Fruit fly (Drosophila melanogaster): ENCODE results near the gene Zw10.

DNA sequence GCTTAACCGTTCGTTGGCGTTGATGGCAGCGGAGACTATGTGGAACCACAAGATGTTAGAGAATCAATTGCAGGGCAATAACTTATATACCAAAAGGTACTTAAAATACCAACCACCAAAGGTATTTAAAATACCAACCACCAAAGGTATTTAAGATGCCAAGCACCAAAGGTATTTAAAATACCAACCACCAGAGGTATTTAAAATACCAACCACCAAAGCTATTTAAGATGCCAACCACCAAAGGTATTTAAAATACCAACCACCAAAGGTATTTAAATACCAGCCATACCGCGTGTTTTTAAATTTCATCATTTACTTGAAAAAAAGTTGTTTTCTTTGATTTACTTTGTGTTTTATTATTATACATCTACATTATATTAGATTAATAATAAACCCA, 13.4 kb downstream of the Zw10 start:
- TF ChIP-seq psq (optimal IDR thresholded peaks at IDR 0.05), result no peak
- no peak for TF ChIP-seq insv (optimal IDR thresholded peaks at IDR 0.05)
- no peak for TF ChIP-seq Sin3A (optimal IDR thresholded peaks at IDR 0.05)

All from Kc167 (cell line).